Fruit fly (Drosophila melanogaster) Kc167 (cell line): ENCODE results near the gene CG4332.

Source experiments
- Myc ChIP-seq: fragments of >200 bp; optimal IDR thresholded peaks from 2 replicates; lab custom pipeline; 2017; ENCODE audit warnings: missing external identifiers
- Sin3A ChIP-seq: fragments of >200 bp; optimal IDR thresholded peaks from 2 replicates; lab custom pipeline; 2018; ENCODE audit warnings: missing external identifiers
- h ChIP-seq: fragments of >200 bp; optimal IDR thresholded peaks from 3 replicates; lab custom pipeline; 2018; ENCODE audit warnings: missing external identifiers
- insv ChIP-seq: fragments of >200 bp; optimal IDR thresholded peaks from 3 replicates; lab custom pipeline; 2018; ENCODE audit warnings: missing external identifiers
- psq ChIP-seq: fragments of >200 bp; optimal IDR thresholded peaks from 2 replicates; lab custom pipeline; 2017; ENCODE audit warnings: missing external identifiers
- ttk ChIP-seq: sonication (Bioruptor generic); optimal IDR thresholded peaks from 2 replicates; lab custom pipeline; 2017; ENCODE audit warnings: missing external identifiers

Gene CG4332

dm6 chrX:13128750-13129152 is 26.1 kb upstream of the CG4332 start, which contains the start of the genes CG32638, CG15717 and MFS10:
TSS of gene CG32638 (minus strand) at chrX:13128794.
TSS of gene CG15717 (plus strand) at chrX:13128952.
TSS of gene MFS10 (plus strand) at chrX:13129018.
- no peak for TF ChIP-seq Sin3A (lab: Kevin White, UChicago)
- no peak for TF ChIP-seq psq (lab: Kevin White, UChicago)
- TF ChIP-seq insv (lab: Kevin White, UChicago), result no peak
- no peak for TF ChIP-seq ttk
- TF ChIP-seq h (lab: Kevin White, UChicago), result no peak
- no peak for TF ChIP-seq Myc (lab: Kevin White, UChicago)

dm6 chrX:13130175-13130822 is 24.5 kb upstream of the CG4332 start:
- TF ChIP-seq h (lab: Kevin White, UChicago) (no peak), Myc (lab: Kevin White, UChicago) (no peak), psq (lab: Kevin White, UChicago) (no peak), ttk (no peak), Sin3A (lab: Kevin White, UChicago) (no peak), insv (lab: Kevin White, UChicago) (no peak)

- no peak for TF ChIP-seq insv (lab: Kevin White, UChicago)
- TF ChIP-seq psq (lab: Kevin White, UChicago), result no peak
- TF ChIP-seq ttk, result no peak
- TF ChIP-seq h (lab: Kevin White, UChicago), result no peak
- no peak for TF ChIP-seq Myc (lab: Kevin White, UChicago)
- TF ChIP-seq Sin3A (lab: Kevin White, UChicago), result no peak
Measured at dm6 chrX:13131063-13131773, 23.6 kb upstream of the CG4332 start.

- TF ChIP-seq Sin3A (lab: Kevin White, UChicago) (no peak), insv (lab: Kevin White, UChicago) (no peak), Myc (lab: Kevin White, UChicago) (no peak), ttk (no peak), psq (lab: Kevin White, UChicago) (no peak), h (lab: Kevin White, UChicago) (no peak)
Measured at dm6 chrX:13134811-13135210, 20.0 kb upstream of the CG4332 start.

DNA sequence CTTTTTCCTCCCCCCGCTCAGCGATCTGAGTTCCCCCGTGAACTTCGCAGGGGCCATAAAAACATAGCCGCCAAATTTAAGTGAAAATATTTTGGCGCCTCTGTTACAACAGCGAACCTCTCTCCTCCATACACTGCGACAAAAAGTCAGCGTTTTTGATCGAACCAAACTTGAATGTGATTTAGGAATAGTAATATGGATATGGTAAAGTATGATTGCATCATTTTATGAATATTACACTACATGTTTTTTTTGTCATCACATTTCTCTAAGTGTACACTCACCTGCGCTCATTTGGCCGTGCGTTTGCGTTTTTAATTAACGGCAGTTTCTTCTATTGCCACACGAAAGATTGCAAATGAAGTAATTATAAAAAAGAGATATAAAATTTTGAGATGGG is 19.1 kb upstream of the CG4332 start:
- no peak for TF ChIP-seq Myc (lab: Kevin White, UChicago)
- no peak for TF ChIP-seq ttk
- no peak for TF ChIP-seq h (lab: Kevin White, UChicago)
- TF ChIP-seq psq (lab: Kevin White, UChicago), result no peak
- TF ChIP-seq insv (lab: Kevin White, UChicago), result no peak
- no peak for TF ChIP-seq Sin3A (lab: Kevin White, UChicago)

dm6 chrX:13136939-13137697 is 17.7 kb upstream of the CG4332 start:
- TF ChIP-seq h (lab: Kevin White, UChicago) (no peak), ttk (no peak), Myc (lab: Kevin White, UChicago) (no peak), insv (lab: Kevin White, UChicago) (no peak), psq (lab: Kevin White, UChicago) (no peak), Sin3A (lab: Kevin White, UChicago) (no peak)

DNA sequence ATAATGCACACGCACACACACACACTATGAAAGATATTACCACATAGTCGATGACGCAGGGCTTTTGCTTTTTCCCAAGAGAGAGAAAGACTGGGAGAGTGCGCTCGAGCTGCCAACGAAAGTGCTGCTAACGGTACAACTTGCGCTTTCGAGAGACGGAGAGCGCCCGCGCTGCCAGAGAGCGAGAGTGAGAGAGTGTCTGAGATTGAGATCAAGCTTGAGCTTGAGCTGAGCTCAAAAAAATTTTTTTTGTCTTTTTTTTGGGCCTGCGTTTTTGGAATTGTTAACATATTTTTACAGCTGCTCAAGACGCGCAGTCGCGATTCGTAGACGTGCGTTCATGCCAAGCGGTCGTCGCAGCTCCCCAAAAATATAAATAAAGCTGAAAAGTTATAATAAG is 16.0 kb upstream of the CG4332 start, which contains the start of gene CG32645:
Gene CG32645 (plus strand): TSS at position 313 of the 400 bp plus-strand sequence.
- TF ChIP-seq psq (lab: Kevin White, UChicago), result no peak
- TF ChIP-seq insv (lab: Kevin White, UChicago), result no peak
- TF ChIP-seq Sin3A (lab: Kevin White, UChicago), result no peak
- TF ChIP-seq ttk, result no peak
- TF ChIP-seq h (lab: Kevin White, UChicago), result no peak
- TF ChIP-seq Myc (lab: Kevin White, UChicago), result no peak

dm6 chrX:13143100-13143499 is 11.7 kb upstream of the CG4332 start:
- no peak for TF ChIP-seq ttk

- TF ChIP-seq insv (lab: Kevin White, UChicago) (no peak), ttk (no peak), psq (lab: Kevin White, UChicago) (no peak), h (lab: Kevin White, UChicago) (no peak), Myc (lab: Kevin White, UChicago) (no peak)
Measured at dm6 chrX:13145858-13146257, 9.0 kb upstream of the CG4332 start.

dm6 chrX:13149083-13149482 is 5.8 kb upstream of the CG4332 start:
- TF ChIP-seq h (lab: Kevin White, UChicago) (no peak), ttk (no peak), Myc (lab: Kevin White, UChicago) (no peak), insv (lab: Kevin White, UChicago) (no peak), Sin3A (lab: Kevin White, UChicago) (no peak), psq (lab: Kevin White, UChicago) (no peak)

DNA sequence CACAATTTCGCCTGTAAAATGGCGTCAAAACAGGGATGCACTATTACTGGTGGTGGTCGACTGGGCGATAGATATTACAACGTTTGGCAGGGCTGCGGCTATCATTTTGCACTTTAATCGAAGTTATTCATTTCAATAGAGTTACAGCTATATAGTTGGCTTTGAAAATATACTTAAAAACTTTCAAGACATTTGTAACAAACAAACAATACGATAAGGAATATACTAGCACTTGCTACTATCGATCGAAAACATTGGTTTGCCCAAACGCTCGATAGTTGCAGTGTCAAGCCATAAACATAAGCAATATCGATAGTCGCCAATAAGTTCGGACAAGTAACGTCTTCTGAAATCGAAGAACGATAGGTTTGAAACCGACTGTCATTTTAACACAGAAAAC is 4.6 kb downstream of the CG4332 start, which contains the start of the genes Bap60 and CG12096:
Gene Bap60 (minus strand): TSS at position 28 of the 400 bp plus-strand sequence.
Gene CG12096 (plus strand): TSS at position 124 of the 400 bp plus-strand sequence.
- TF ChIP-seq psq (lab: Kevin White, UChicago), result no peak
- no peak for TF ChIP-seq h (lab: Kevin White, UChicago)
- TF ChIP-seq Myc (lab: Kevin White, UChicago), result no peak
- no peak for TF ChIP-seq insv (lab: Kevin White, UChicago)
- TF ChIP-seq Sin3A (lab: Kevin White, UChicago), result no peak
- no peak for TF ChIP-seq ttk
